Fruit fly (Drosophila melanogaster) whole organism, pupa: ENCODE measurements around the gene Cp38.

ENCODE experiments used
- CG10348 ChIP-seq: fragments of 200-800 bp; sonication (Bioruptor generic); IDR thresholded peaks from 2 replicates; pipeline ENCODE4 v1.3.6; 2022; ENCODE audit warnings: missing biosample characterization, missing genetic modification characterization
- CG34367 ChIP-seq: fragments of 200-800 bp; sonication (Bioruptor generic); optimal IDR thresholded peaks from 2 replicates; lab custom pipeline; 2018; ENCODE audit warnings: missing biosample characterization, mild to moderate bottlenecking, missing genetic modification characterization
- D1 ChIP-seq: fragments of 200-800 bp; sonication (Bioruptor generic); optimal IDR thresholded peaks from 2 replicates; lab custom pipeline; 2018; ENCODE audit warnings: missing biosample characterization, mild to moderate bottlenecking, missing genetic modification characterization, moderate library complexity
- gl ChIP-seq: fragments of 200-800 bp; sonication (Bioruptor generic); optimal IDR thresholded peaks from 2 replicates; lab custom pipeline; 2018; ENCODE audit warnings: missing biosample characterization, mild to moderate bottlenecking, missing genetic modification characterization
- rn ChIP-seq: fragments of 200-800 bp; sonication (Bioruptor generic); IDR thresholded peaks from 2 replicates; pipeline ENCODE4 v1.3.6; 2022; ENCODE audit warnings: missing biosample characterization, missing genetic modification characterization

DNA sequence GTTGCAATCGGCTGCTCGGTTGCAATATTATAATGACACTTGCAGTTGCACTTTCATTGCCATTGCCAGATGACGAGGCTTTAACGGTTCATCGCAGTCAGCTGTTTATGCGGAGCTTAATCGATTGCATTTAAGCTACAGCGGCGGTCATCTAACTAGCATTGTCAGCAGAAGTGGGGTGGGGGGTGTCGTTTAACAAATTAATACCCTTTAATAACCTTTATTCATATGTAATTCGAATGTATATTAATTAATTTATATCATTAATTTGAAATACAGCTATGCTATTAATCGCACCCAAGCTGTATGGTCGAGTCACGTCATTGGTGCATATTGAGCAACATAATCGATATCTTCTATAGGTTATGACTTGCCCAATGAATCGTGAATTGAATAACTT is 11.2 kb downstream of the Cp38 start:
- TF ChIP-seq rn (GFP tag; lab: Robert Waterston, UW) (no peak; the same call in 1 of the 2 replicates), CG34367 (tag; lab: Kevin White, UChicago) (peak; percentile 65), gl (peak; percentile 36), D1 (tag; lab: Kevin White, UChicago) (no peak), CG10348 (no peak)
